Worm (Caenorhabditis elegans): ENCODE results near the gene Y49F6B.13.

DNA sequence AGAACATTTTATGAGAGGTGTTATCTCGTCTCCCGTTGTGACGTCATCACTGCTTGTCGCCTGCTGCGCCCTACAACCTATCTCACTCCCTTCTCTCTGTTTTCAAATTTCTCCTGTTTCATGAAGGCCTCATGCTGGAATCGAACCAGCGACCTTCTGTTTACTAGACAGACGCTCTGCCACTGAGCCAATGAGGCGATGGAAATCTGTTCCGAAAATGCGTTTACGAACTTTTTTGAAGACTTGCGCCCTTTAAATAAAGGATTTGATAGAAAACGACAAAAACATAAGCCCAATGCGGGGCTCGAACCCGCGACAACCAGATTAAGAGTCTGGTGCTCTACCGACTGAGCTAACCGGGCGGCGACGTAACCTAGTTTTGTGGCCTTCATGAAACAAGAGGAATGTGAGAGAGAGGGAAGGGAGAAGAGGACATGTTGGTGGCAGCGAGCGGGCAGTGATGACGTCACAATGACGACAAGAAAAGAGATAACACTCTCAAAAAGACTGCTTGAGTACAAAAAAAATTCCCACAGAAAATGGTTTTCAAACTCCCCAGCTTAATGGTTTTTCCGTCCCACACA is 47.5 kb upstream of the Y49F6B.13 start, which contains the start of gene clec-126:
- TF ChIP-seq blmp-1 (tag; optimal IDR thresholded peaks at IDR 0.05; ENCODE audit: insufficient read depth) (no peak), ztf-11 (tag; optimal IDR thresholded peaks at IDR 0.05) (no peak), dmd-4 (tag; optimal IDR thresholded peaks at IDR 0.05) (no peak), ztf-1 (GFP tag; conservative IDR thresholded peaks at IDR 0.05) (no peak), elt-3 (tag; optimal IDR thresholded peaks at IDR 0.05) (no peak), unc-62 (GFP tag; optimal IDR thresholded peaks at IDR 0.05) (no peak), lin-39 (tag; optimal IDR thresholded peaks at IDR 0.05) (no peak), nhr-25 (tag; optimal IDR thresholded peaks at IDR 0.05) (peak; percentile 12), sem-4 (tag; optimal IDR thresholded peaks at IDR 0.05) (no peak), aly-2 (tag; optimal IDR thresholded peaks at IDR 0.05) (no peak), snpc-4 (tag; optimal IDR thresholded peaks at IDR 0.05) (peak; percentile 32)

All from whole organism, L2 larva.